Fruit fly (Drosophila melanogaster): Measurements from ENCODE around the gene Lcp65Af.

Lcp65Af gene

DNA sequence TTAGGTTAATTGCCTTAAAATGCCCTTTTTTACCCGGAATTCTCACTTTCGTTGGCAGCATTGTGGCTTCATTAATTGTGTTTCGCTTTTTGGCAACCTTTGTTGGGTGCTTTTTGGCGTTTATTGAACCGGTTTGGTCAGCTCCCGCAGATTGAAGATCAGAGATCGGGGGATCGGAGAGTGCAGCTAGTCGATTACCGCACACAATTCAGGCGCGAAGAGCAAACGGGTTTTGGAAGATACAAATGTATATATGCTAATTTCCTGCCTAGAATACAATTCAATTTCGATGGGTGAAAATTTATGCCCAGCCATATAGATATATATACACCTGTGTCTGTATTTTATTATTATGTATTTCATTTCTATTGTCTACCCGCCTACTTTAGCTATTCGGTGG, 4.9 kb upstream of the Lcp65Af start:
- peak; percentile 63 for TF ChIP-seq Vsx2 (GFP tag; optimal IDR thresholded peaks at IDR 0.05; ENCODE audit: partially characterized antibody)
- peak; percentile 15 for TF ChIP-seq Dif (GFP tag; optimal IDR thresholded peaks at IDR 0.05; ENCODE audit: partially characterized antibody)
- TF ChIP-seq CG32264 (GFP tag; optimal IDR thresholded peaks at IDR 0.05), result no peak
- no peak for TF ChIP-seq GATAd (GFP tag; optimal IDR thresholded peaks at IDR 0.05)

DNA sequence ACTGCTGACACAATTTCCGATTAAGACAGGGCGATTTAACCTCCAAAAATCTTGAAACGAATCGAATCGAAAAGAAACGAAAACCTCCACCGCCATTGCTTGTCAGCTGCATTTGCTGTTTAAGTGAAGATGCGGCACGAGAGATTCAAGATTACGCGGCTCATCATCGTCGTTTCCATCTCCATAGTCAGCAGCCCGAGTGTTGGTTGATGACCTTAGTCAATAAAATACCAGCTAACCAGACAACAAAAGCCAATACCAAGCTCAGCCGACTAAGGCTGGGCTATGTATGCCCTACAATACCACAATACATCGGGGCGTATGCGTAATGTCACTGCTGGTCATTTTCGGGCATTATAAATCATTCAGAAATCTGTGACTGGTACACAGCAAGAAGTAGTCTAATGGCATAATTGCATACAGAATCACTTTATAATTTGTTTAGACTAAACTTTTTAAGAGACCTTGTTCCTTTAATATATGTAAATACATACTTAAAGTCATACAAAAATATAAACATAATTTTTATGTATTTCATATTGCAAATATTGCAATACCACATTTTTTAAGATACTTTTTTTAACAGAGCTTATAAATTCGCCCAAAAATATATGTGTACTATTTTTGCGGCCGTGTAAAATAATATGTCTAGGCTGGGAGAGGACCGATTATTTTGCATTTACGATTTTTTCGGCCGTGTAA, 4.3 kb upstream of the Lcp65Af start:
- TF ChIP-seq usp (GFP tag; optimal IDR thresholded peaks at IDR 0.05) (no peak), Mio (GFP tag; optimal IDR thresholded peaks at IDR 0.05) (no peak), br (GFP tag; optimal IDR thresholded peaks at IDR 0.05) (no peak), CG9705 (GFP tag; optimal IDR thresholded peaks at IDR 0.05) (no peak), h (GFP tag; optimal IDR thresholded peaks at IDR 0.05) (no peak), pan (optimal IDR thresholded peaks at IDR 0.05) (no peak), sv (GFP tag; optimal IDR thresholded peaks at IDR 0.05) (no peak), CrebA (GFP tag; optimal IDR thresholded peaks at IDR 0.05; ENCODE audit: borderline replicate concordance) (no peak), GATAd (GFP tag; optimal IDR thresholded peaks at IDR 0.05) (no peak), N (GFP tag; optimal IDR thresholded peaks at IDR 0.05) (no peak), rgr (GFP tag; optimal IDR thresholded peaks at IDR 0.05) (no peak), CG32264 (GFP tag; optimal IDR thresholded peaks at IDR 0.05) (no peak), OdsH (GFP tag; optimal IDR thresholded peaks at IDR 0.05) (no peak), dsf (GFP tag; optimal IDR thresholded peaks at IDR 0.05; ENCODE audit: borderline replicate concordance) (no peak)

DNA sequence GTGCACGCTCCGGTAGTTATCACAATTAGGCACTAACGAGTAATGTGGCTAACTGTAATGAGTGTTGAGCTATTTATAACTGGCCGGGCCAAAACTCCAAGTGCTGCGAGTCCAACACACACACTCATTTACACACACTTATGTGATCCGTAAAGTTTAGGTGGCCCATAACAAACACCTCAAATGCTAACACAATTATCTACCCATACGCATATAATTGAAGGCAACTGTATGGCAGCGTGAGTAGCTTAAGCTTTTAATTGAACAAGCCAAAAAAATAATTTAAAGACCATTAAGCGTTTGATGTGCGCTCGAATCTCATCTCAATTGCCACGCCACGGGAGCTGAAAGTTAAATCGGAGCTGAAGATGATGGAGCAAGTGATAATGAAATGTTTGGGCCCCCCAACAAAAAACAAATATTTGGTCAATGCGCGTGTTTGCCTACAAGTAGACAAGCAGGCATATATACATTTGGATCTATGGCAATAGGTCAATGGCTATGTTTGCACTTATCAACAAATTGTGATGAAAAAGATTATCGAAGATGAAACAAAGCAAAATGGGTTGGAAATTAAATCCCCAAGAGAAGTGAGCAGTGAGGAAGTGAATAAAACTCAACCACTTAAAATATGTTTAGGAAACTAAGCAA, 3.5 kb upstream of the Lcp65Af start, which contains the start of gene Cpr65Av:
Gene Cpr65Av (minus strand): TSS at position 51 of the 651 bp plus-strand sequence.
- TF ChIP-seq psq (GFP tag; optimal IDR thresholded peaks at IDR 0.05), result no peak

DNA sequence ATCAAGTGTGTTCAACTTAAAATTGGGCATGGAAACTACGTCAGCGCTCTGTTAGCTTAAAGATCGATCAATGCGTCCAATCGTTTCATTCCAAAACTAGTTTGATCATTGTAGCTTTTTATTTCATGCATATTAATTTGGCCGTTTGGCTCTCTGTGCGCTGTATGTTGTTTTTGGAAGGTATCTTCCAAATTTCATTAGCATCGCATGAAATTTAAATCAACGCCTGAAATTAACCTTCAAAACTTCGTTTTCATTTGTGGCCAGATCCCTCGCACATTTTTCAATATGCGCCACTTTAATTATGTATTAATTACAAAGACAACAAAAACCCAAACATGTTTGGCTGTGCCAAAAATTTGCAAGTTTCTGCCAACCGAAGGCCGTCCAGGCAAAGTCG, 2.0 kb upstream of the Lcp65Af start:
- no peak for TF ChIP-seq Rel (GFP tag; optimal IDR thresholded peaks at IDR 0.05)
- no peak for TF ChIP-seq Rel (tag; optimal IDR thresholded peaks at IDR 0.05)
- TF ChIP-seq usp (GFP tag; optimal IDR thresholded peaks at IDR 0.05), result no peak
- no peak for TF ChIP-seq Abd-B (GFP tag; optimal IDR thresholded peaks at IDR 0.05)
- TF ChIP-seq brk (GFP tag; optimal IDR thresholded peaks at IDR 0.05), result no peak
- no peak for TF ChIP-seq rgr (GFP tag; optimal IDR thresholded peaks at IDR 0.05)
- TF ChIP-seq N (GFP tag; optimal IDR thresholded peaks at IDR 0.05), result no peak
- TF ChIP-seq HLH106 (tag; optimal IDR thresholded peaks at IDR 0.05), result no peak
- TF ChIP-seq GATAd (GFP tag; optimal IDR thresholded peaks at IDR 0.05), result no peak
- no peak for TF ChIP-seq psq (GFP tag; optimal IDR thresholded peaks at IDR 0.05)
- TF ChIP-seq tai (GFP tag; optimal IDR thresholded peaks at IDR 0.05), result no peak
- TF ChIP-seq pan (optimal IDR thresholded peaks at IDR 0.05), result no peak
- no peak for TF ChIP-seq Dfd (GFP tag; optimal IDR thresholded peaks at IDR 0.05)
- no peak for TF ChIP-seq CG9705 (GFP tag; optimal IDR thresholded peaks at IDR 0.05)
- TF ChIP-seq Jra (GFP tag; optimal IDR thresholded peaks at IDR 0.05), result no peak
- TF ChIP-seq Hnf4 (GFP tag; optimal IDR thresholded peaks at IDR 0.05), result no peak
- no peak for TF ChIP-seq Hr78 (GFP tag; optimal IDR thresholded peaks at IDR 0.05)
- no peak for TF ChIP-seq jim (GFP tag; optimal IDR thresholded peaks at IDR 0.05)
- TF ChIP-seq CrebA (GFP tag; optimal IDR thresholded peaks at IDR 0.05; ENCODE audit: borderline replicate concordance), result no peak
- TF ChIP-seq sage (GFP tag; optimal IDR thresholded peaks at IDR 0.05), result no peak
- no peak for TF ChIP-seq dsf (GFP tag; optimal IDR thresholded peaks at IDR 0.05; ENCODE audit: borderline replicate concordance)

DNA sequence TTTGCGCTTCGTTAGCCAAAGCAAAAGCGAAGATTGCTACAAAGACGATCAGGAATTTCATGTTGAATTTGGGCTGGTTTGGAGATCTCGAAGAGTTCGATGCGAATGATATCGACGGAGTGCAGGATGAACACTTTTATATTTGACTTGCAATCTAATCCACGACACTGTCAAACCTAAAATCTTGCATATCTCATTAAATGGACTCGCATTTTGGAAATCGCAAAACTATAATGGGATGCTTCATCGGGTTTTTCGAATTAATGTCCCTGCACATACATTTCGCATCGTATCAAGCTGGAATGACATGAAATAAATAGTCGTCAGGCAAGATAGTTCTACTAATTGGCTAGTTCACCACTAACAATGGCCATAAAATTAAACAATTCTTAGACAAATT, 1.4 kb upstream of the Lcp65Af start, which contains the start of gene Lcp65Ae:
Gene Lcp65Ae (minus strand): TSS at position 101 of the 400 bp plus-strand sequence.
- TF ChIP-seq CG9705 (GFP tag; optimal IDR thresholded peaks at IDR 0.05), result no peak
- no peak for TF ChIP-seq pan (optimal IDR thresholded peaks at IDR 0.05)

DNA sequence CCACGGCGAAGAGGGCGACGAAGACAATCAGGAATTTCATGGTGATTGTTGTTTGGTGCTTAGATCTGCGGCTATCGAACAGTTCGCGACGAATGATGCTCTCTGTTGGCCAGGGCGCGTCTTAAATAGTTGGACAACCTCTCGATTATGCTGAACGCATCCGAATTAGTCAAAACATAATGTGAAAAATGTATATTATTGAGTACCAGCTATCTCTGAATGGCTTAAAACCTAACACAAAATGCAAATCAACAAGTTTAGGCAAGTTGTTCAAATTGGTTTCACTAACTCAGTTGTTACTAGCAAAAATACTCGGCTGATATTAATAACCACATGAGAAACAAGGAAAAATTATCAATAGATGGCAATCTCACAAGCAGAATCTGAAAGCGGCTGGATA, 1.4 kb downstream of the Lcp65Af start, which contains the start of gene Lcp65Ag1:
Gene Lcp65Ag1 (minus strand): TSS at position 101 of the 400 bp plus-strand sequence.
- no peak for TF ChIP-seq Myc (optimal IDR thresholded peaks at IDR 0.05)
- no peak for TF ChIP-seq tai (GFP tag; optimal IDR thresholded peaks at IDR 0.05)
- no peak for TF ChIP-seq Hr78 (GFP tag; optimal IDR thresholded peaks at IDR 0.05)
- no peak for TF ChIP-seq Vsx2 (GFP tag; optimal IDR thresholded peaks at IDR 0.05; ENCODE audit: partially characterized antibody)
- no peak for TF ChIP-seq Sp1 (GFP tag; optimal IDR thresholded peaks at IDR 0.05)
- no peak for TF ChIP-seq jim (GFP tag; optimal IDR thresholded peaks at IDR 0.05)
- TF ChIP-seq woc (GFP tag; optimal IDR thresholded peaks at IDR 0.05), result no peak
- no peak for TF ChIP-seq dsf (GFP tag; optimal IDR thresholded peaks at IDR 0.05; ENCODE audit: borderline replicate concordance)
- no peak for TF ChIP-seq Dif (GFP tag; optimal IDR thresholded peaks at IDR 0.05; ENCODE audit: partially characterized antibody)
- no peak for TF ChIP-seq Dfd (GFP tag; optimal IDR thresholded peaks at IDR 0.05)
- TF ChIP-seq Hr83 (GFP tag; optimal IDR thresholded peaks at IDR 0.05; ENCODE audit: poor library complexity, severe bottlenecking), result no peak
- TF ChIP-seq h (GFP tag; optimal IDR thresholded peaks at IDR 0.05), result no peak
- TF ChIP-seq CG32264 (GFP tag; optimal IDR thresholded peaks at IDR 0.05), result no peak

Data from whole organism, wandering third instar larva.